Worm (Caenorhabditis elegans) whole organism, midembryonic: ENCODE results near the gene fbxb-98.

Experiments used
- cog-1 ChIP-seq: sonication (generic microtip); optimal IDR thresholded peaks from 2 replicates; lab custom pipeline; 2016; ENCODE audit warnings: missing genetic modification characterization, missing compliant biosample characterization
- flt-1 ChIP-seq: fragments of 200-800 bp; sonication (Bioruptor generic); IDR thresholded peaks from 2 replicates; pipeline ENCODE4 v1.3.6; 2022; ENCODE audit warnings: missing genetic modification characterization, missing compliant biosample characterization
- med-1 ChIP-seq: sonication (generic microtip); optimal IDR thresholded peaks from 2 replicates; lab custom pipeline; 2017; ENCODE audit warnings: missing genetic modification characterization, mild to moderate bottlenecking, missing compliant biosample characterization, antibody characterized with exemption, missing genetic modification reagents; ENCODE audit not compliant: insufficient read depth
- ref-1 ChIP-seq: fragments of 200-800 bp; sonication (Bioruptor generic); conservative IDR thresholded peaks from 2 replicates; pipeline ENCODE4 v1.3.6; 2022; ENCODE audit warnings: missing genetic modification reagents, missing genetic modification characterization, missing compliant biosample characterization
- ztf-23 ChIP-seq: fragments of 200-800 bp; sonication (Bioruptor generic); IDR thresholded peaks from 2 replicates; pipeline ENCODE4 v1.3.6; 2022; ENCODE audit warnings: missing genetic modification reagents, missing genetic modification characterization, missing compliant biosample characterization
- ztf-29 ChIP-seq: fragments of 200-800 bp; sonication (Bioruptor generic); IDR thresholded peaks from 2 replicates; pipeline ENCODE4 v1.3.6; 2022; ENCODE audit warnings: missing genetic modification reagents, missing genetic modification characterization, missing compliant biosample characterization

ce11 chrII:1851716-1852115 is 10.7 kb upstream of the fbxb-98 start:
- no peak for TF ChIP-seq med-1
- TF ChIP-seq flt-1, result no peak
- TF ChIP-seq cog-1 (tag; lab: Kevin White, UChicago), result no peak
- no peak for TF ChIP-seq ztf-29
- TF ChIP-seq ref-1 (GFP tag; lab: Robert Waterston, UW), result no peak
- TF ChIP-seq ztf-23 (GFP tag; lab: Robert Waterston, UW), result no peak
